Fruit fly (Drosophila melanogaster) whole organism, wandering third instar larva: ENCODE results near the gene CG12539.

Experiments used
- GATAd ChIP-seq: sonication (Bioruptor generic); optimal IDR thresholded peaks from 2 replicates; lab custom pipeline; 2016; ENCODE audit warnings: missing biosample characterization, missing genetic modification characterization
- Myc ChIP-seq: fragments of >200 bp; optimal IDR thresholded peaks from 2 replicates; lab custom pipeline; 2017
- OdsH ChIP-seq: fragments of 200-800 bp; sonication (Bioruptor generic); optimal IDR thresholded peaks from 2 replicates; lab custom pipeline; 2016; ENCODE audit warnings: missing biosample characterization, mild to moderate bottlenecking, missing genetic modification characterization
- Rel ChIP-seq, 2 experiments: fragments of 200-800 bp; sonication (Bioruptor generic) in 1 of 2; optimal IDR thresholded peaks; 2 replicates in 1 of 2; 3 replicates in 1 of 2; lab custom pipeline; 2016 to 2019; ENCODE audit warnings: mild to moderate bottlenecking in 2 of 2, missing biosample characterization in 2 of 2, missing genetic modification characterization in 2 of 2, moderate library complexity in 1 of 2
- foxo ChIP-seq, 2 experiments: fragments of 200-800 bp; sonication (Bioruptor generic); optimal IDR thresholded peaks; 2 replicates in 1 of 2; 3 replicates in 1 of 2; lab custom pipeline; 2016 to 2017; ENCODE audit warnings: missing biosample characterization in 2 of 2, missing genetic modification characterization in 2 of 2
- fru ChIP-seq: fragments of 200-800 bp; sonication (Bioruptor generic); optimal IDR thresholded peaks from 3 replicates; lab custom pipeline; 2016; ENCODE audit warnings: missing biosample characterization, mild to moderate bottlenecking, missing genetic modification characterization
- h ChIP-seq: fragments of 200-800 bp; sonication (Bioruptor generic); optimal IDR thresholded peaks from 3 replicates; lab custom pipeline; 2016; ENCODE audit warnings: missing biosample characterization, mild to moderate bottlenecking, missing genetic modification characterization
- lola ChIP-seq: fragments of >200 bp; optimal IDR thresholded peaks from 2 replicates; lab custom pipeline; 2017; ENCODE audit warnings: missing biosample characterization, missing genetic modification characterization
- psq ChIP-seq: fragments of 200-800 bp; sonication (Bioruptor generic); optimal IDR thresholded peaks from 3 replicates; lab custom pipeline; 2017; ENCODE audit warnings: missing biosample characterization, mild to moderate bottlenecking, missing genetic modification characterization, moderate library complexity
- rgr ChIP-seq: fragments of 200-800 bp; sonication (Bioruptor generic); optimal IDR thresholded peaks from 3 replicates; lab custom pipeline; 2016; ENCODE audit warnings: missing biosample characterization, mild to moderate bottlenecking, missing genetic modification characterization
- sv ChIP-seq: fragments of 200-800 bp; sonication (Bioruptor generic); optimal IDR thresholded peaks from 3 replicates; lab custom pipeline; 2016; ENCODE audit warnings: missing biosample characterization, missing genetic modification characterization
- woc ChIP-seq: sonication (Bioruptor generic); optimal IDR thresholded peaks from 2 replicates; lab custom pipeline; 2016; ENCODE audit warnings: missing biosample characterization, mild to moderate bottlenecking, missing genetic modification characterization

DNA sequence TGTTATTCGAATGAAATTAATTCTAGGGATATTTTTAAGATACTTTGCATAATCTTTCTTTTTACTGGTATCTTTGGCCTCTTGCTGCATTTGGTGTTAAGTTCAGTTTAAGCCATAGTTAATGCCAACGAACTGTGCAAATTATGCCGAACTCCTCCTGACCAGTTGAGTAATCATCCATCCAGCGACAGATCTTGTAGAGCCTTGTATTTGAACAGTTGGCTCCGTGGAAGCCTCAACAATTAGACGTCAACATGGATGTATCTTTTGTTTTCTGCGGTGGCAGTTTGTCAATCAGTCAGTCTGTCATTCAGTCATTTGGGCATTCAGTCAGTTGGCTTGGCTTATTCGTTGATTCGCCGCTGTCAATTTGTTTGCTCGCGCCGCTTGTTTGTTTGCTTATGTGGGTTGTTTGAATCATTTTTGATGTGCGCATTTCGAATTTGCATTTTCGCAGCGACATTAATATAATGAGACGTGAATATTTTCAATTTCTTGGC is 41.9 kb downstream of the CG12539 start:
- TF ChIP-seq psq (no peak), foxo (GFP tag; optimal IDR thresholded peaks at IDR 0.05; lab: Kevin White, UChicago) (peak in 1 of 2 experiments; percentile 33), h (GFP tag; lab: Kevin White, UChicago) (peak; percentile 68), lola (GFP tag; lab: Kevin White, UChicago) (no peak), Myc (no peak), rgr (GFP tag; lab: Kevin White, UChicago) (peak; percentile 66), fru (GFP tag; lab: Kevin White, UChicago) (peak; percentile 5), sv (GFP tag; lab: Kevin White, UChicago) (no peak), OdsH (GFP tag; lab: Kevin White, UChicago) (peak; percentile 43), woc (GFP tag; lab: Kevin White, UChicago) (no peak), Rel (GFP tag; optimal IDR thresholded peaks at IDR 0.05; lab: Kevin White, UChicago) (no peak), Rel (tag; optimal IDR thresholded peaks at IDR 0.05; lab: Kevin White, UChicago) (no peak), GATAd (no peak)
